Fruit fly (Drosophila melanogaster): ENCODE measurements around the gene axo.

axo gene

dm6 chr3L:4619497-4620211 lies 67.5 kb downstream of the axo start:
- TF ChIP-seq Sin3A (optimal IDR thresholded peaks at IDR 0.05) (no peak), Myc (optimal IDR thresholded peaks at IDR 0.05) (no peak), psq (optimal IDR thresholded peaks at IDR 0.05) (no peak), h (optimal IDR thresholded peaks at IDR 0.05) (no peak), insv (optimal IDR thresholded peaks at IDR 0.05) (no peak), ttk (optimal IDR thresholded peaks at IDR 0.05) (no peak)

- no peak for TF ChIP-seq insv (optimal IDR thresholded peaks at IDR 0.05)
- TF ChIP-seq h (optimal IDR thresholded peaks at IDR 0.05) = no peak
- TF ChIP-seq Myc (optimal IDR thresholded peaks at IDR 0.05) = no peak
- TF ChIP-seq ttk (optimal IDR thresholded peaks at IDR 0.05) = no peak
- no peak for TF ChIP-seq psq (optimal IDR thresholded peaks at IDR 0.05)
- TF ChIP-seq Sin3A (optimal IDR thresholded peaks at IDR 0.05) = no peak
These were observed 68.1 kb downstream of the axo start for dm6 chr3L:4618865-4619496.

- TF ChIP-seq Myc (optimal IDR thresholded peaks at IDR 0.05) (no peak), insv (optimal IDR thresholded peaks at IDR 0.05) (no peak), ttk (optimal IDR thresholded peaks at IDR 0.05) (no peak), psq (optimal IDR thresholded peaks at IDR 0.05) (no peak), h (optimal IDR thresholded peaks at IDR 0.05) (no peak), Sin3A (optimal IDR thresholded peaks at IDR 0.05) (no peak)
These were observed 72.1 kb downstream of the axo start for dm6 chr3L:4615064-4615463.

dm6 chr3L:4613846-4614247 lies 73.3 kb downstream of the axo start:
- TF ChIP-seq Myc (optimal IDR thresholded peaks at IDR 0.05) (no peak), insv (optimal IDR thresholded peaks at IDR 0.05) (no peak), Sin3A (optimal IDR thresholded peaks at IDR 0.05) (no peak), h (optimal IDR thresholded peaks at IDR 0.05) (no peak), ttk (optimal IDR thresholded peaks at IDR 0.05) (no peak), psq (optimal IDR thresholded peaks at IDR 0.05) (no peak)

dm6 chr3L:4613083-4613482 lies 74.0 kb downstream of the axo start:
- no peak for TF ChIP-seq ttk (optimal IDR thresholded peaks at IDR 0.05)
- no peak for TF ChIP-seq psq (optimal IDR thresholded peaks at IDR 0.05)
- TF ChIP-seq insv (optimal IDR thresholded peaks at IDR 0.05) = no peak
- TF ChIP-seq Sin3A (optimal IDR thresholded peaks at IDR 0.05) = no peak

DNA sequence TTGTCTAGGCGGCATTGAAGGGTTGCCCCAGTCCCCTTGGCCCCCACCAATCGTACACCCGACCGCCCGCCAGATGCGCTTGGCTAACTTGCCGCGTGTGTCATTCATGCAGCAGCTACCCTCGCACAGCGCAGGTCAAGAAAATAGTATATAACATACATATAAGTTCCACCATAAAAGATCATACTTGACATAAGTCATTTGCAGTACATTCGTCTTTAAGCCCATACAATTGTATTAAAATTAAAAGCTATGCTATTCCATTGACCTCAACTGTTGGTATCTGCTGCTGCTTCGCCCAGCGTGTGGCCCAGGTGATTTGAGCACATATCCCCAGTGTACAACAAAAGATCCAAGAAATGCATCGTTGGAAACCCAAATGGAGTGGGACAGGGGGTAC lies 75.8 kb downstream of the axo start:
- no peak for TF ChIP-seq h (optimal IDR thresholded peaks at IDR 0.05)
- no peak for TF ChIP-seq Sin3A (optimal IDR thresholded peaks at IDR 0.05)
- no peak for TF ChIP-seq Myc (optimal IDR thresholded peaks at IDR 0.05)
- no peak for TF ChIP-seq insv (optimal IDR thresholded peaks at IDR 0.05)
- no peak for TF ChIP-seq psq (optimal IDR thresholded peaks at IDR 0.05)
- no peak for TF ChIP-seq ttk (optimal IDR thresholded peaks at IDR 0.05)

- no peak for TF ChIP-seq h (optimal IDR thresholded peaks at IDR 0.05)
- no peak for TF ChIP-seq psq (optimal IDR thresholded peaks at IDR 0.05)
- no peak for TF ChIP-seq ttk (optimal IDR thresholded peaks at IDR 0.05)
- no peak for TF ChIP-seq insv (optimal IDR thresholded peaks at IDR 0.05)
- no peak for TF ChIP-seq Sin3A (optimal IDR thresholded peaks at IDR 0.05)
- no peak for TF ChIP-seq Myc (optimal IDR thresholded peaks at IDR 0.05)
These were observed 79.5 kb downstream of the axo start for dm6 chr3L:4607653-4608052.

dm6 chr3L:4606739-4607428 lies 80.2 kb downstream of the axo start:
- TF ChIP-seq ttk (optimal IDR thresholded peaks at IDR 0.05) (no peak), Sin3A (optimal IDR thresholded peaks at IDR 0.05) (no peak), h (optimal IDR thresholded peaks at IDR 0.05) (no peak), Myc (optimal IDR thresholded peaks at IDR 0.05) (no peak), psq (optimal IDR thresholded peaks at IDR 0.05) (no peak), insv (optimal IDR thresholded peaks at IDR 0.05) (no peak)

dm6 chr3L:4603439-4603838 lies 83.7 kb downstream of the axo start:
- TF ChIP-seq insv (optimal IDR thresholded peaks at IDR 0.05) (no peak), h (optimal IDR thresholded peaks at IDR 0.05) (no peak), ttk (optimal IDR thresholded peaks at IDR 0.05) (no peak), Sin3A (optimal IDR thresholded peaks at IDR 0.05) (no peak), Myc (optimal IDR thresholded peaks at IDR 0.05) (no peak), psq (optimal IDR thresholded peaks at IDR 0.05) (no peak)

dm6 chr3L:4602333-4602732 lies 84.8 kb downstream of the axo start:
- TF ChIP-seq Sin3A (optimal IDR thresholded peaks at IDR 0.05) (no peak), h (optimal IDR thresholded peaks at IDR 0.05) (no peak), psq (optimal IDR thresholded peaks at IDR 0.05) (no peak), ttk (optimal IDR thresholded peaks at IDR 0.05) (no peak), Myc (optimal IDR thresholded peaks at IDR 0.05) (no peak), insv (optimal IDR thresholded peaks at IDR 0.05) (no peak)

DNA sequence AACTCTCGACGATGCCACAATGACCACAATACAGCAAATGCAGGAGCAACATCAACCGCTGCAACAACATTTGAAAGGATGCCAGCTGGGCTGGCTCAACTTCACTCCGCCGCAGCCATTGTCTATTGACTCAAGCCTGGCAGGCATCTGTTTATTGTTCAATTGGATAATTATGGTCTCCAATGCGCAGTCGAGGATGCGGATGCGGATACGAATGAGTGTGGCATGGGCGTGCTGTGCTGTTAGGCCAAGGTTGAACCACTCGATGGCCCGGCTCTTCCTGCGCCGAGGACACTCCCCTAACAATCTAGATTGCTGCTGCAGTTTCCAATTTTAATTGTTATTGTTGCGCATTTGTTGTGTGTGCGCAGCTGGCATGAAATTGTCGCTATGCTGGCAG lies 87.4 kb downstream of the axo start:
- TF ChIP-seq ttk (optimal IDR thresholded peaks at IDR 0.05) = no peak
- TF ChIP-seq Sin3A (optimal IDR thresholded peaks at IDR 0.05) = no peak
- no peak for TF ChIP-seq h (optimal IDR thresholded peaks at IDR 0.05)
- TF ChIP-seq Myc (optimal IDR thresholded peaks at IDR 0.05) = no peak
- no peak for TF ChIP-seq insv (optimal IDR thresholded peaks at IDR 0.05)
- TF ChIP-seq psq (optimal IDR thresholded peaks at IDR 0.05) = no peak

- TF ChIP-seq Myc (optimal IDR thresholded peaks at IDR 0.05) = no peak
- no peak for TF ChIP-seq Sin3A (optimal IDR thresholded peaks at IDR 0.05)
- TF ChIP-seq h (optimal IDR thresholded peaks at IDR 0.05) = no peak
- no peak for TF ChIP-seq psq (optimal IDR thresholded peaks at IDR 0.05)
- TF ChIP-seq ttk (optimal IDR thresholded peaks at IDR 0.05) = no peak
- TF ChIP-seq insv (optimal IDR thresholded peaks at IDR 0.05) = no peak
These were observed 97.1 kb downstream of the axo start for dm6 chr3L:4590051-4590450.
